Fruit fly (Drosophila melanogaster) whole organism, pupa: ENCODE measurements around the gene mthl14.

Experiments
- CG10348 ChIP-seq: fragments of 200-800 bp; sonication (Bioruptor generic); IDR thresholded peaks from 2 replicates; pipeline ENCODE4 v1.3.6; 2022; ENCODE audit warnings: missing biosample characterization, missing genetic modification characterization
- CG13204 ChIP-seq: fragments of 200-800 bp; sonication (Bioruptor generic); optimal IDR thresholded peaks from 2 replicates; lab custom pipeline; 2018; ENCODE audit warnings: missing biosample characterization, mild to moderate bottlenecking, missing genetic modification characterization, moderate library complexity
- CG14655 ChIP-seq: fragments of 200-800 bp; sonication (Bioruptor generic); optimal IDR thresholded peaks from 3 replicates; lab custom pipeline; 2017; ENCODE audit warnings: mild to moderate bottlenecking, missing biosample characterization, missing genetic modification reagents, missing genetic modification characterization
- CG15710 ChIP-seq: fragments of 200-800 bp; sonication (Bioruptor generic); optimal IDR thresholded peaks from 2 replicates; lab custom pipeline; 2018; ENCODE audit warnings: missing biosample characterization, mild to moderate bottlenecking, missing genetic modification characterization, moderate library complexity
- CG17806 ChIP-seq: fragments of 200-800 bp; sonication (Bioruptor generic); optimal IDR thresholded peaks from 2 replicates; lab custom pipeline; 2018; ENCODE audit warnings: missing biosample characterization, mild to moderate bottlenecking, missing genetic modification characterization, moderate library complexity
- CG32121 ChIP-seq: fragments of 200-800 bp; sonication (Bioruptor generic); IDR thresholded peaks from 2 replicates; pipeline ENCODE4 v1.3.6; 2022; ENCODE audit warnings: missing biosample characterization, missing genetic modification characterization
- CG34367 ChIP-seq: fragments of 200-800 bp; sonication (Bioruptor generic); optimal IDR thresholded peaks from 2 replicates; lab custom pipeline; 2018; ENCODE audit warnings: missing biosample characterization, mild to moderate bottlenecking, missing genetic modification characterization
- CG4496 ChIP-seq: fragments of 200-800 bp; sonication (Bioruptor generic); IDR thresholded peaks from 3 replicates; pipeline ENCODE4 v1.3.6; 2022; ENCODE audit warnings: missing biosample characterization, missing genetic modification characterization
- CG8159 ChIP-seq: fragments of 200-800 bp; sonication (Bioruptor generic); optimal IDR thresholded peaks from 3 replicates; lab custom pipeline; 2018; ENCODE audit warnings: missing biosample characterization, mild to moderate bottlenecking, missing genetic modification characterization, moderate library complexity
- CG8301 ChIP-seq: fragments of 200-800 bp; sonication (Bioruptor generic); optimal IDR thresholded peaks from 2 replicates; lab custom pipeline; 2018; ENCODE audit warnings: missing biosample characterization, mild to moderate bottlenecking, missing genetic modification characterization
- CG9948 ChIP-seq: fragments of 200-800 bp; sonication (Bioruptor generic); optimal IDR thresholded peaks from 2 replicates; lab custom pipeline; 2018; ENCODE audit warnings: missing biosample characterization, mild to moderate bottlenecking, missing genetic modification characterization, moderate library complexity
- D1 ChIP-seq: fragments of 200-800 bp; sonication (Bioruptor generic); optimal IDR thresholded peaks from 2 replicates; lab custom pipeline; 2018; ENCODE audit warnings: missing biosample characterization, mild to moderate bottlenecking, missing genetic modification characterization, moderate library complexity
- EcR ChIP-seq: fragments of 200-800 bp; sonication (Bioruptor generic); optimal IDR thresholded peaks from 3 replicates; lab custom pipeline; 2019; ENCODE audit warnings: missing biosample characterization, missing genetic modification characterization, mild to moderate bottlenecking, moderate library complexity, missing genetic modification reagents
- Ets98B ChIP-seq: fragments of 200-800 bp; sonication (Bioruptor generic); IDR thresholded peaks from 2 replicates; pipeline ENCODE4 v1.3.6; 2022; ENCODE audit warnings: missing biosample characterization, missing genetic modification characterization
- Pif1A ChIP-seq: fragments of 200-800 bp; sonication (Bioruptor generic); optimal IDR thresholded peaks from 3 replicates; lab custom pipeline; 2016; ENCODE audit warnings: missing biosample characterization, missing genetic modification characterization
- Pif1B ChIP-seq: fragments of 200-800 bp; sonication (Bioruptor generic); optimal IDR thresholded peaks from 3 replicates; lab custom pipeline; 2016; ENCODE audit warnings: missing biosample characterization, missing genetic modification characterization
- gl ChIP-seq: fragments of 200-800 bp; sonication (Bioruptor generic); optimal IDR thresholded peaks from 2 replicates; lab custom pipeline; 2018; ENCODE audit warnings: missing biosample characterization, mild to moderate bottlenecking, missing genetic modification characterization
- rn ChIP-seq: fragments of 200-800 bp; sonication (Bioruptor generic); IDR thresholded peaks from 2 replicates; pipeline ENCODE4 v1.3.6; 2022; ENCODE audit warnings: missing biosample characterization, missing genetic modification characterization

The mthl14 gene

dm6 chr3L:292146-292776, 45.0 kb downstream of the mthl14 start:
- TF ChIP-seq gl (tag; lab: Kevin White, UChicago), result peak; percentile 2
- no peak for TF ChIP-seq CG8301 (tag; lab: Kevin White, UChicago)
- TF ChIP-seq CG17806, result no peak
- peak; percentile 50 for TF ChIP-seq CG13204

- TF ChIP-seq CG14655 (GFP tag; lab: Kevin White, UChicago) (peak; percentile 52), CG15710 (tag; lab: Kevin White, UChicago) (no peak), CG8159 (tag; lab: Kevin White, UChicago) (peak; percentile 22), CG8301 (tag; lab: Kevin White, UChicago) (peak; percentile 24), EcR (peak; percentile 40), CG4496 (no peak), CG9948 (tag; lab: Kevin White, UChicago) (no peak), rn (GFP tag; lab: Robert Waterston, UW) (no peak), CG32121 (GFP tag; lab: Robert Waterston, UW) (no peak), CG10348 (GFP tag; lab: Robert Waterston, UW) (no peak), Pif1A (GFP tag; lab: Kevin White, UChicago) (no peak), Ets98B (GFP tag; lab: Robert Waterston, UW) (no peak)
- TF ChIP-seq, all 21 proteins: peak for 4
Observed at dm6 chr3L:294841-295408, 47.6 kb downstream of the mthl14 start.

dm6 chr3L:297240-297639, 49.9 kb downstream of the mthl14 start:
- TF ChIP-seq Ets98B (GFP tag; lab: Robert Waterston, UW) (no peak), EcR (no peak), CG8301 (tag; lab: Kevin White, UChicago) (no peak), CG13204 (no peak), CG4496 (no peak), CG8159 (tag; lab: Kevin White, UChicago) (no peak), CG17806 (no peak), CG15710 (tag; lab: Kevin White, UChicago) (no peak), Pif1B (GFP tag; lab: Kevin White, UChicago) (no peak), rn (GFP tag; lab: Robert Waterston, UW) (no peak), D1 (no peak), CG34367 (no peak), Pif1A (GFP tag; lab: Kevin White, UChicago) (no peak)
- TF ChIP-seq, all 21 proteins: peak for 0

- TF ChIP-seq CG9948 (tag; lab: Kevin White, UChicago), result no peak
Observed at dm6 chr3L:298459-298858, 51.2 kb downstream of the mthl14 start.
